Worm (Caenorhabditis elegans): ENCODE results near the gene nspc-15.
A peak's percentile ranks its signal among the peaks of the same experiment; 100 is the strongest.

The nspc-15 gene

ce11 chrX:12328676-12329075, 31.9 kb upstream of the nspc-15 start, which contains the start of gene srd-45:
srd-45 (plus strand) TSS chrX:12328976.
- TF ChIP-seq klf-2 (GFP tag; conservative IDR thresholded peaks at IDR 0.05) (no peak), flt-1 (GFP tag; IDR thresholded peaks at IDR 0.05) (no peak)

- TF ChIP-seq med-1 (GFP tag; optimal IDR thresholded peaks at IDR 0.05; ENCODE audit: insufficient read depth) (no peak), ztf-29 (GFP tag; IDR thresholded peaks at IDR 0.05) (no peak), ztf-23 (GFP tag; IDR thresholded peaks at IDR 0.05) (no peak), ref-1 (GFP tag; conservative IDR thresholded peaks at IDR 0.05) (no peak), klf-2 (GFP tag; conservative IDR thresholded peaks at IDR 0.05) (no peak), T22C8.4 (GFP tag; IDR thresholded peaks at IDR 0.05) (no peak), cog-1 (tag; optimal IDR thresholded peaks at IDR 0.05) (no peak), tab-1 (GFP tag; IDR thresholded peaks at IDR 0.05) (no peak), flt-1 (GFP tag; IDR thresholded peaks at IDR 0.05) (no peak)
These were observed 28.7 kb upstream of the nspc-15 start, which contains the start of gene srd-46 for ce11 chrX:12331795-12332194. srd-46 (plus strand) TSS chrX:12332095.

ce11 chrX:12333479-12333878, 27.1 kb upstream of the nspc-15 start, which contains the start of gene srd-47:
srd-47 (plus strand) TSS chrX:12333642.
- no peak for TF ChIP-seq flt-1 (GFP tag; IDR thresholded peaks at IDR 0.05)
- TF ChIP-seq ztf-23 (GFP tag; IDR thresholded peaks at IDR 0.05), result no peak

- TF ChIP-seq flt-1 (GFP tag; IDR thresholded peaks at IDR 0.05), result no peak
- no peak for TF ChIP-seq klf-2 (GFP tag; conservative IDR thresholded peaks at IDR 0.05)
- no peak for TF ChIP-seq ztf-29 (GFP tag; IDR thresholded peaks at IDR 0.05)
- TF ChIP-seq ztf-23 (GFP tag; IDR thresholded peaks at IDR 0.05), result no peak
- TF ChIP-seq med-1 (GFP tag; optimal IDR thresholded peaks at IDR 0.05; ENCODE audit: insufficient read depth), result no peak
- no peak for TF ChIP-seq ref-1 (GFP tag; conservative IDR thresholded peaks at IDR 0.05)
- no peak for TF ChIP-seq tab-1 (GFP tag; IDR thresholded peaks at IDR 0.05)
- no peak for TF ChIP-seq cog-1 (tag; optimal IDR thresholded peaks at IDR 0.05)
- no peak for TF ChIP-seq T22C8.4 (GFP tag; IDR thresholded peaks at IDR 0.05)
These were observed 24.7 kb upstream of the nspc-15 start, which contains the start of gene srd-48 for ce11 chrX:12335808-12336207. srd-48 (plus strand) TSS chrX:12336108.

ce11 chrX:12337846-12338490, 22.6 kb upstream of the nspc-15 start, which contains the start of gene srd-44:
srd-44 (plus strand) TSS chrX:12338440.
- TF ChIP-seq klf-2 (GFP tag; conservative IDR thresholded peaks at IDR 0.05) (no peak), med-1 (GFP tag; optimal IDR thresholded peaks at IDR 0.05; ENCODE audit: insufficient read depth) (no peak), ref-1 (GFP tag; conservative IDR thresholded peaks at IDR 0.05) (0 out of 2 replicates have a peak, but pooled peaks have one; percentile 26), ztf-29 (GFP tag; IDR thresholded peaks at IDR 0.05) (0 out of 2 replicates have a peak, but pooled peaks have one; percentile 40), T22C8.4 (GFP tag; IDR thresholded peaks at IDR 0.05) (0 out of 2 replicates have a peak, but pooled peaks have one; percentile 24), cog-1 (tag; optimal IDR thresholded peaks at IDR 0.05) (no peak), ztf-23 (GFP tag; IDR thresholded peaks at IDR 0.05) (no peak), flt-1 (GFP tag; IDR thresholded peaks at IDR 0.05) (no peak), tab-1 (GFP tag; IDR thresholded peaks at IDR 0.05) (no peak)

- TF ChIP-seq flt-1 (GFP tag; IDR thresholded peaks at IDR 0.05) (no peak), T22C8.4 (GFP tag; IDR thresholded peaks at IDR 0.05) (no peak), klf-2 (GFP tag; conservative IDR thresholded peaks at IDR 0.05) (no peak), ztf-23 (GFP tag; IDR thresholded peaks at IDR 0.05) (no peak), ref-1 (GFP tag; conservative IDR thresholded peaks at IDR 0.05) (no peak)
These were observed 19.2 kb upstream of the nspc-15 start, which contains the start of gene zig-2 for ce11 chrX:12341338-12341737. zig-2 (minus strand) TSS chrX:12341438.

ce11 chrX:12343279-12343678, 17.3 kb upstream of the nspc-15 start, which contains the start of the genes nspc-9 and nspc-10:
nspc-9 (minus strand) TSS chrX:12343379.
nspc-10 (plus strand) TSS chrX:12343609.
- TF ChIP-seq flt-1 (GFP tag; IDR thresholded peaks at IDR 0.05), result no peak
- TF ChIP-seq T22C8.4 (GFP tag; IDR thresholded peaks at IDR 0.05), result no peak
- no peak for TF ChIP-seq med-1 (GFP tag; optimal IDR thresholded peaks at IDR 0.05; ENCODE audit: insufficient read depth)
- no peak for TF ChIP-seq cog-1 (tag; optimal IDR thresholded peaks at IDR 0.05)
- TF ChIP-seq ztf-23 (GFP tag; IDR thresholded peaks at IDR 0.05), result no peak
- TF ChIP-seq ref-1 (GFP tag; conservative IDR thresholded peaks at IDR 0.05), result no peak
- no peak for TF ChIP-seq ztf-29 (GFP tag; IDR thresholded peaks at IDR 0.05)

ce11 chrX:12346729-12347128, 13.8 kb upstream of the nspc-15 start, which contains the start of gene F42F12.11:
F42F12.11 (plus strand) TSS chrX:12347029.
- TF ChIP-seq ref-1 (GFP tag; conservative IDR thresholded peaks at IDR 0.05), result no peak
- TF ChIP-seq ztf-23 (GFP tag; IDR thresholded peaks at IDR 0.05), result no peak
- TF ChIP-seq T22C8.4 (GFP tag; IDR thresholded peaks at IDR 0.05), result no peak
- TF ChIP-seq tab-1 (GFP tag; IDR thresholded peaks at IDR 0.05), result no peak
- no peak for TF ChIP-seq med-1 (GFP tag; optimal IDR thresholded peaks at IDR 0.05; ENCODE audit: insufficient read depth)
- no peak for TF ChIP-seq klf-2 (GFP tag; conservative IDR thresholded peaks at IDR 0.05)
- no peak for TF ChIP-seq ztf-29 (GFP tag; IDR thresholded peaks at IDR 0.05)
- no peak for TF ChIP-seq flt-1 (GFP tag; IDR thresholded peaks at IDR 0.05)
- no peak for TF ChIP-seq cog-1 (tag; optimal IDR thresholded peaks at IDR 0.05)

ce11 chrX:12347822-12348221, 12.7 kb upstream of the nspc-15 start:
- TF ChIP-seq ref-1 (GFP tag; conservative IDR thresholded peaks at IDR 0.05), result 0 out of 2 replicates have a peak, but pooled peaks have one; percentile 21
- 0 out of 2 replicates have a peak, but pooled peaks have one; percentile 31 for TF ChIP-seq ztf-29 (GFP tag; IDR thresholded peaks at IDR 0.05)
- no peak for TF ChIP-seq flt-1 (GFP tag; IDR thresholded peaks at IDR 0.05)
- TF ChIP-seq T22C8.4 (GFP tag; IDR thresholded peaks at IDR 0.05), result 0 out of 2 replicates have a peak, but pooled peaks have one; percentile 19
- no peak; the same call in 1 of the 2 replicates for TF ChIP-seq klf-2 (GFP tag; conservative IDR thresholded peaks at IDR 0.05)
- TF ChIP-seq med-1 (GFP tag; optimal IDR thresholded peaks at IDR 0.05; ENCODE audit: insufficient read depth), result no peak
- no peak for TF ChIP-seq cog-1 (tag; optimal IDR thresholded peaks at IDR 0.05)
- peak; percentile 73; the same call in 1 of the 2 replicates for TF ChIP-seq tab-1 (GFP tag; IDR thresholded peaks at IDR 0.05)
- 0 out of 2 replicates have a peak, but pooled peaks have one; percentile 7 for TF ChIP-seq ztf-23 (GFP tag; IDR thresholded peaks at IDR 0.05)

All from whole organism, midembryonic.